Fruit fly (Drosophila melanogaster) whole organism, wandering third instar larva: ENCODE results near the gene DIP-alpha.

Experiments used
- Hr78 ChIP-seq: fragments of >200 bp; optimal IDR thresholded peaks from 2 replicates; lab custom pipeline; 2017; ENCODE audit warnings: missing biosample characterization, missing genetic modification characterization
- Myc ChIP-seq: fragments of >200 bp; optimal IDR thresholded peaks from 2 replicates; lab custom pipeline; 2017
- psq ChIP-seq: fragments of 200-800 bp; sonication (Bioruptor generic); optimal IDR thresholded peaks from 3 replicates; lab custom pipeline; 2017; ENCODE audit warnings: missing biosample characterization, mild to moderate bottlenecking, missing genetic modification characterization, moderate library complexity

- TF ChIP-seq Myc (no peak), psq (GFP tag; lab: Kevin White, UChicago) (no peak), Hr78 (GFP tag; lab: Kevin White, UChicago) (no peak)
Measured at dm6 chrX:3463944-3464343, 107.5 kb downstream of the DIP-alpha start, which contains the start of gene CG16781.
